Worm (Caenorhabditis elegans): ENCODE data around the gene pho-7.

pho-7 gene

DNA sequence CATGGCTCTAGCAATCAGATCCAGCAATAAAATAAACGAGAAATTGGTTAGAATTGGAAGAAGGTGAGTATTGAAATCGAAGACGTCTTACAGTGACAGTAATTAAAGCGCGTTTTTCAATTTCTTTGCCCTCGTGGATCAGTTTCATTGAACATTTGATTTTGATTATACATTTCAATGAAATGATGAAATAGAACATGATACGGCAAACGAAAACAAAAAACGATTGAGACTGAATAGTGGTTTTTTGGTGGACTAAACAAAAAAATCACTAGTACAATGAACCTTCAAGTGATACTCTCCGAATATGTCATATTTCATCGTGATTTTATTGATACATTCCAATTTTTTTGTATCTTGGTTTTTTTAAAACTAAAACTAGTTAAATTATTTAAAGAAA, 44.7 kb downstream of the pho-7 start, which contains the start of gene haly-1:
Gene haly-1 (minus strand): TSS at position 101 of the 400 bp plus-strand sequence.
- no peak for TF ChIP-seq nhr-2 (tag; optimal IDR thresholded peaks at IDR 0.05)
- no peak for TF ChIP-seq mls-2 (tag; optimal IDR thresholded peaks at IDR 0.05)
- TF ChIP-seq lsy-2 (tag; optimal IDR thresholded peaks at IDR 0.05), result no peak
- TF ChIP-seq snpc-4 (tag; optimal IDR thresholded peaks at IDR 0.05), result no peak
- TF ChIP-seq flh-1 (GFP tag; optimal IDR thresholded peaks at IDR 0.05), result no peak
- no peak for TF ChIP-seq mep-1 (tag; optimal IDR thresholded peaks at IDR 0.05)
- TF ChIP-seq sptf-1 (tag; optimal IDR thresholded peaks at IDR 0.05), result no peak
- no peak for TF ChIP-seq unc-39 (tag; optimal IDR thresholded peaks at IDR 0.05)
- TF ChIP-seq hlh-1 (tag; optimal IDR thresholded peaks at IDR 0.05), result no peak
- no peak for TF ChIP-seq elt-1 (tag; optimal IDR thresholded peaks at IDR 0.05; ENCODE audit: borderline replicate concordance, insufficient read depth)
- TF ChIP-seq elt-3 (tag; optimal IDR thresholded peaks at IDR 0.05), result no peak
- TF ChIP-seq mab-5 (tag; optimal IDR thresholded peaks at IDR 0.05), result no peak
- no peak for TF ChIP-seq zip-8 (tag; optimal IDR thresholded peaks at IDR 0.05)
- no peak for TF ChIP-seq ham-2 (GFP tag; optimal IDR thresholded peaks at IDR 0.05)
- TF ChIP-seq cnd-1 (tag; optimal IDR thresholded peaks at IDR 0.05), result no peak
- no peak for TF ChIP-seq bed-3 (GFP tag; optimal IDR thresholded peaks at IDR 0.05)
- TF ChIP-seq blmp-1 (tag; optimal IDR thresholded peaks at IDR 0.05), result no peak
- TF ChIP-seq nhr-28 (tag; optimal IDR thresholded peaks at IDR 0.05), result no peak

- TF ChIP-seq ceh-83 (GFP tag; optimal IDR thresholded peaks at IDR 0.05) (no peak), mep-1 (tag; optimal IDR thresholded peaks at IDR 0.05) (no peak), flh-1 (GFP tag; optimal IDR thresholded peaks at IDR 0.05) (no peak), nhr-2 (tag; optimal IDR thresholded peaks at IDR 0.05) (no peak), M03D4.4 (tag; optimal IDR thresholded peaks at IDR 0.05) (no peak), nhr-12 (tag; optimal IDR thresholded peaks at IDR 0.05) (no peak)
Measured at ce11 chrX:10891890-10892289, 49.3 kb downstream of the pho-7 start, which contains the start of gene F47B10.3. F47B10.3 (plus strand) TSS chrX:10892190.

ce11 chrX:10890965-10891364, 50.2 kb downstream of the pho-7 start, which contains the start of gene F47B10.4:
F47B10.4 (plus strand) TSS chrX:10891265.
- no peak for TF ChIP-seq lsy-2 (tag; optimal IDR thresholded peaks at IDR 0.05)
- no peak for TF ChIP-seq mab-5 (tag; optimal IDR thresholded peaks at IDR 0.05)
- TF ChIP-seq elt-3 (tag; optimal IDR thresholded peaks at IDR 0.05), result no peak
- no peak for TF ChIP-seq nhr-76 (tag; optimal IDR thresholded peaks at IDR 0.05)
- TF ChIP-seq nhr-28 (tag; optimal IDR thresholded peaks at IDR 0.05), result no peak
- no peak for TF ChIP-seq lin-13 (tag; optimal IDR thresholded peaks at IDR 0.05)
- no peak for TF ChIP-seq mls-2 (tag; optimal IDR thresholded peaks at IDR 0.05)
- TF ChIP-seq elt-1 (tag; optimal IDR thresholded peaks at IDR 0.05; ENCODE audit: borderline replicate concordance, insufficient read depth), result no peak
- no peak for TF ChIP-seq nhr-12 (tag; optimal IDR thresholded peaks at IDR 0.05)
- no peak for TF ChIP-seq nhr-2 (tag; optimal IDR thresholded peaks at IDR 0.05)
- no peak for TF ChIP-seq hlh-1 (tag; optimal IDR thresholded peaks at IDR 0.05)

DNA sequence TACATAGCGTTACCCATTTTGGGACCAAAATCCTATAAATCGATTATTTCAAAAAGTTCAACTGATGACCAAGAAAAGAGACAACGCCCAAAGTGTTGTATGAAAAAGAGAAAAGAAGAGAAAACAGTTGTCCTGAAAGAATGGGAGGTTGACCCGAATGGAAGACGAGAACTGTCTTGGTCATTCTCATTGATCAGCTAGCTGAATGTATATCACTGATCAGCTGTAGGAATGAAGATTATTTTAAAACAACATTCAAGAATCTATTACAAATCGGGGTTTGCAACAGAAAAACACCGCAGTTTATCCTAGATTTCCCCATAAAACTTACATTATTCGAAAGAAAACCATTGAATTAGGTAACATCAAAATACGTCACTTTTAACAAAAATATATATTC, 50.7 kb downstream of the pho-7 start, which contains the start of gene F47B10.5:
Gene F47B10.5 (minus strand): TSS at position 101 of the 400 bp plus-strand sequence.
- TF ChIP-seq flh-1 (GFP tag; optimal IDR thresholded peaks at IDR 0.05) (no peak), mep-1 (tag; optimal IDR thresholded peaks at IDR 0.05) (no peak), sem-2 (GFP tag; optimal IDR thresholded peaks at IDR 0.05) (no peak), blmp-1 (tag; optimal IDR thresholded peaks at IDR 0.05) (no peak), ceh-39 (tag; optimal IDR thresholded peaks at IDR 0.05) (no peak), cnd-1 (tag; optimal IDR thresholded peaks at IDR 0.05) (no peak), M03D4.4 (tag; optimal IDR thresholded peaks at IDR 0.05) (no peak), hlh-1 (tag; optimal IDR thresholded peaks at IDR 0.05) (no peak), snpc-4 (tag; optimal IDR thresholded peaks at IDR 0.05) (no peak), tbx-8 (GFP tag; optimal IDR thresholded peaks at IDR 0.05) (no peak), bed-3 (GFP tag; optimal IDR thresholded peaks at IDR 0.05) (no peak)

- no peak for TF ChIP-seq unc-62 (GFP tag; optimal IDR thresholded peaks at IDR 0.05)
- TF ChIP-seq lin-13 (tag; optimal IDR thresholded peaks at IDR 0.05), result no peak
- TF ChIP-seq elt-3 (tag; optimal IDR thresholded peaks at IDR 0.05), result no peak
- TF ChIP-seq ceh-83 (GFP tag; optimal IDR thresholded peaks at IDR 0.05), result no peak
- no peak for TF ChIP-seq lin-32 (GFP tag; optimal IDR thresholded peaks at IDR 0.05)
- TF ChIP-seq ceh-39 (tag; optimal IDR thresholded peaks at IDR 0.05), result no peak
- TF ChIP-seq ham-2 (GFP tag; optimal IDR thresholded peaks at IDR 0.05), result no peak
- TF ChIP-seq ztf-11 (tag; optimal IDR thresholded peaks at IDR 0.05), result no peak
- no peak for TF ChIP-seq mab-5 (tag; optimal IDR thresholded peaks at IDR 0.05)
- TF ChIP-seq M03D4.4 (tag; optimal IDR thresholded peaks at IDR 0.05), result no peak
- no peak for TF ChIP-seq nhr-76 (tag; optimal IDR thresholded peaks at IDR 0.05)
- no peak for TF ChIP-seq unc-39 (tag; optimal IDR thresholded peaks at IDR 0.05)
- TF ChIP-seq mep-1 (tag; optimal IDR thresholded peaks at IDR 0.05), result no peak
- no peak for TF ChIP-seq mls-2 (tag; optimal IDR thresholded peaks at IDR 0.05)
Measured at ce11 chrX:10888201-10888600, 53.0 kb downstream of the pho-7 start, which contains the start of gene F47B10.6. F47B10.6 (plus strand) TSS chrX:10888501.
